Worm (Caenorhabditis elegans): ENCODE results near the gene F32H5.3.

- TF ChIP-seq zag-1 (tag; optimal IDR thresholded peaks at IDR 0.05) (no peak), egl-27 (tag; optimal IDR thresholded peaks at IDR 0.05) (no peak), lin-39 (tag; optimal IDR thresholded peaks at IDR 0.05) (no peak), unc-62 (GFP tag; optimal IDR thresholded peaks at IDR 0.05) (no peak), sma-9 (GFP tag; optimal IDR thresholded peaks at IDR 0.05) (no peak), sma-9 (tag; optimal IDR thresholded peaks at IDR 0.05) (no peak), ztf-1 (GFP tag; conservative IDR thresholded peaks at IDR 0.05) (no peak), fos-1 (tag; optimal IDR thresholded peaks at IDR 0.05) (no peak)
Measured at ce11 chrV:13370265-13370664, 11.1 kb downstream of the F32H5.3 start.
